Worm (Caenorhabditis elegans) whole organism, late embryonic: ENCODE results near the gene nas-8.

ENCODE experiments used
- C38D4.7 ChIP-seq: fragments of 200-800 bp; sonication (Bioruptor generic); optimal IDR thresholded peaks from 2 replicates; lab custom pipeline; 2018; ENCODE audit warnings: mild to moderate bottlenecking, missing genetic modification characterization, moderate library complexity, missing compliant biosample characterization
- F13H6.1 ChIP-seq: sonication (generic microtip); optimal IDR thresholded peaks from 2 replicates; lab custom pipeline; 2016; ENCODE audit warnings: missing genetic modification characterization, missing compliant biosample characterization
- ceh-18 ChIP-seq: sonication (generic microtip); optimal IDR thresholded peaks from 2 replicates; lab custom pipeline; 2016; ENCODE audit warnings: missing genetic modification characterization, missing compliant biosample characterization
- ceh-45 ChIP-seq: fragments of 200-800 bp; sonication (Bioruptor generic); IDR thresholded peaks from 2 replicates; pipeline ENCODE4 v1.3.6; 2022; ENCODE audit warnings: missing genetic modification reagents, missing genetic modification characterization, missing compliant biosample characterization
- ceh-9 ChIP-seq: sonication (generic microtip); optimal IDR thresholded peaks from 2 replicates; lab custom pipeline; 2016; ENCODE audit warnings: mild to moderate bottlenecking, missing genetic modification characterization, inconsistent platforms, missing compliant biosample characterization
- dve-1 ChIP-seq: sonication (generic microtip); optimal IDR thresholded peaks from 2 replicates; lab custom pipeline; 2017; ENCODE audit warnings: antibody characterized with exemption, mild to moderate bottlenecking, missing genetic modification characterization, missing compliant biosample characterization
- fkh-10 ChIP-seq: fragments of 150-350 bp; optimal IDR thresholded peaks from 2 replicates; lab custom pipeline; 2014; ENCODE audit warnings: missing biosample characterization, missing genetic modification reagents, missing genetic modification characterization
- nfya-1 ChIP-seq: sonication (generic microtip); optimal IDR thresholded peaks from 2 replicates; lab custom pipeline; 2017; ENCODE audit warnings: missing genetic modification characterization, mild to moderate bottlenecking, missing compliant biosample characterization, antibody characterized with exemption, moderate library complexity
- npax-4 ChIP-seq: sonication (generic microtip); optimal IDR thresholded peaks from 2 replicates; lab custom pipeline; 2016; ENCODE audit warnings: missing genetic modification characterization, missing compliant biosample characterization
- pag-3 ChIP-seq: sonication (generic microtip); optimal IDR thresholded peaks from 2 replicates; lab custom pipeline; 2016; ENCODE audit warnings: missing compliant biosample characterization, missing genetic modification characterization, borderline replicate concordance
- rnt-1 ChIP-seq: sonication (generic microtip); optimal IDR thresholded peaks from 2 replicates; lab custom pipeline; 2016; ENCODE audit warnings: missing genetic modification characterization, missing compliant biosample characterization
- sox-4 ChIP-seq: sonication (generic microtip); optimal IDR thresholded peaks from 2 replicates; lab custom pipeline; 2017; ENCODE audit warnings: mild to moderate bottlenecking, missing genetic modification characterization, inconsistent platforms, missing compliant biosample characterization
- unc-42 ChIP-seq: sonication (generic microtip); optimal IDR thresholded peaks from 2 replicates; lab custom pipeline; 2016; ENCODE audit warnings: missing genotype, missing genetic modification characterization, missing compliant biosample characterization
- unc-55 ChIP-seq: sonication (generic microtip); optimal IDR thresholded peaks from 2 replicates; lab custom pipeline; 2017; ENCODE audit warnings: missing biosample characterization, missing genetic modification reagents, missing genetic modification characterization

ce11 chrIV:7144670-7145257, 30.1 kb downstream of the nas-8 start, which contains the start of gene hecd-1:
- TF ChIP-seq unc-42 (tag; lab: Kevin White, UChicago): no peak
- TF ChIP-seq nfya-1: no peak
- no peak for TF ChIP-seq npax-4 (tag; lab: Kevin White, UChicago)
- no peak for TF ChIP-seq sox-4 (tag; lab: Kevin White, UChicago)
- no peak for TF ChIP-seq rnt-1 (tag; lab: Kevin White, UChicago)
- TF ChIP-seq ceh-45 (GFP tag; lab: Robert Waterston, UW): no peak
- no peak for TF ChIP-seq ceh-9 (tag; lab: Kevin White, UChicago)
- TF ChIP-seq dve-1 (tag; lab: Kevin White, UChicago): no peak
- no peak for TF ChIP-seq ceh-18 (tag; lab: Kevin White, UChicago)
- no peak for TF ChIP-seq pag-3 (tag; lab: Kevin White, UChicago)
- TF ChIP-seq C38D4.7 (GFP tag; lab: Kevin White, UChicago): no peak
- no peak for TF ChIP-seq fkh-10 (GFP tag; lab: Kevin White, UChicago)
- no peak for TF ChIP-seq unc-55 (GFP tag; lab: Kevin White, UChicago)
- no peak for TF ChIP-seq F13H6.1 (tag; lab: Kevin White, UChicago)
